Worm (Caenorhabditis elegans) whole organism, L4 larva: Measurements from ENCODE around the gene clc-2.

ENCODE experiments used
- T20F7.1 ChIP-seq: fragments of 200-800 bp; sonication (Bioruptor generic); optimal IDR thresholded peaks from 2 replicates; lab custom pipeline; 2018; ENCODE audit warnings: mild to moderate bottlenecking, missing genetic modification characterization, missing compliant biosample characterization
- T26A8.4 ChIP-seq: fragments of 200-800 bp; sonication (Bioruptor generic); IDR thresholded peaks from 2 replicates; pipeline ENCODE4 v1.3.6; 2022; ENCODE audit warnings: missing genetic modification characterization, missing compliant biosample characterization
- ama-1 ChIP-seq: fragments of 150-350 bp; optimal IDR thresholded peaks from 2 replicates; lab custom pipeline; 2014; ENCODE audit warnings: inconsistent platforms, mixed read lengths
- ceh-32 ChIP-seq: sonication (generic microtip); optimal IDR thresholded peaks from 2 replicates; lab custom pipeline; 2016; ENCODE audit warnings: mild to moderate bottlenecking, missing genetic modification characterization, missing compliant biosample characterization; ENCODE audit not compliant: poor library complexity
- ctbp-1 ChIP-seq: fragments of 200-800 bp; sonication (Bioruptor generic); IDR thresholded peaks from 2 replicates; pipeline ENCODE4 v1.3.6; 2022; ENCODE audit warnings: missing genetic modification reagents, missing genetic modification characterization, missing compliant biosample characterization
- daf-8 ChIP-seq: fragments of 200-800 bp; sonication (Bioruptor generic); IDR thresholded peaks from 2 replicates; pipeline ENCODE4 v1.3.6; 2022; ENCODE audit warnings: missing genetic modification characterization, missing compliant biosample characterization
- dmd-6 ChIP-seq: fragments of 200-800 bp; sonication (Bioruptor generic); IDR thresholded peaks from 2 replicates; pipeline ENCODE4 v1.3.6; 2022; ENCODE audit warnings: missing genetic modification reagents, missing genetic modification characterization, missing compliant biosample characterization
- egl-27 ChIP-seq: sonication (generic microtip); optimal IDR thresholded peaks from 3 replicates; lab custom pipeline; 2017; ENCODE audit warnings: missing biosample characterization, missing genetic modification reagents, missing genetic modification characterization
- fos-1 ChIP-seq: fragments of 150-350 bp; optimal IDR thresholded peaks from 2 replicates; lab custom pipeline; 2014; ENCODE audit warnings: missing biosample characterization, missing genetic modification characterization
- nhr-41 ChIP-seq: fragments of 200-800 bp; sonication (Bioruptor generic); IDR thresholded peaks from 2 replicates; pipeline ENCODE4 v1.3.6; 2022; ENCODE audit warnings: missing genetic modification reagents, missing genetic modification characterization, missing compliant biosample characterization
- unc-62 ChIP-seq, 3 experiments: fragments of 150-350 bp in 1 of 3; sonication (generic microtip); optimal IDR thresholded peaks in 2 of 3; peaks in 1 of 3; 1 replicate in 1 of 3; 2 replicates in 2 of 3; lab custom pipeline; 2014 to 2017; ENCODE audit warnings: missing biosample characterization in 3 of 3, missing genetic modification characterization in 3 of 3, missing genetic modification reagents in 3 of 3, missing genotype in 1 of 3
- zfp-2 ChIP-seq: sonication (generic microtip); optimal IDR thresholded peaks from 2 replicates; lab custom pipeline; 2016; ENCODE audit warnings: mild to moderate bottlenecking, missing genetic modification characterization, missing compliant biosample characterization

DNA sequence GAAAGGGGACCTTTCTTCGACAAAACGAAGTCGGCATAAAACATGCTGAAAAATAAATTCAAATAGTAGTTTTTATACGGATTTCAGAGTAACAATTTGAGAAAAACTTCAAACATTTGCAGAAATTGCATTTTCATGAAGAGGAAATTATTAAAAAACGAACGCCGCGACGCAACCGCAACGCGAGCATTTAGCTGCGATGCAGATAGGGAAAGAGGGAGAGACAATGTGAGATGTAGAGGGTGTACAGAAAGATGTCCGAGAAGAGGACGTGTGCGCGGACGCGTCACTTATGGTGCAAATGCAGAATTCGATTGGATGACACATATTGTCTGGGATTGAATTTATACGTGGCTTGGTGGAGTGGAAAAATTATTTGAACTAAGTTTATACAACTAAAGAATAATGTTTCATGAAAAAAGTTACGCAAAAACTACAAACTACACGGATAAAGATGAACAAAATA, 43.7 kb downstream of the clc-2 start, which contains the start of gene coh-1:
- TF ChIP-seq fos-1 (no peak), daf-8 (GFP tag; lab: Robert Waterston, UW) (no peak), zfp-2 (tag; lab: Kevin White, UChicago) (no peak), T26A8.4 (GFP tag; lab: Robert Waterston, UW) (no peak), nhr-41 (no peak), ctbp-1 (GFP tag; lab: Robert Waterston, UW) (no peak), T20F7.1 (GFP tag; lab: Kevin White, UChicago) (no peak), egl-27 (tag; lab: Kevin White, UChicago) (no peak), dmd-6 (GFP tag; lab: Robert Waterston, UW) (no peak), ceh-32 (tag; lab: Kevin White, UChicago) (no peak), unc-62 (GFP tag; optimal IDR thresholded peaks at IDR 0.05 in 1 of 2; lab: Kevin White, UChicago) (peak in 1 of 2 experiments; percentile 82), unc-62 (tag; optimal IDR thresholded peaks at IDR 0.05; lab: Kevin White, UChicago) (no peak), ama-1 (lab: Kevin White, UChicago) (no peak)
